Fruit fly (Drosophila melanogaster) S2 (cell line): ENCODE measurements around the gene Tcs5.

ENCODE experiments used
- CG8478 ChIP-seq: fragments of >200 bp; optimal IDR thresholded peaks from 2 replicates; lab custom pipeline; 2018
- CTCF ChIP-seq, 2 experiments: fragments of >200 bp; optimal IDR thresholded peaks; 2 replicates each; lab custom pipeline; 2018

dm6 chr3L:5183662-5184061, 44.5 kb upstream of the Tcs5 start:
- TF ChIP-seq CTCF (optimal IDR thresholded peaks at IDR 0.05; lab: Kevin White, UChicago) (no peak), CG8478 (no peak)
